Worm (Caenorhabditis elegans): ENCODE results near the gene R05G6.1.

ce11 chrIV:7501337-7501736 is 31.1 kb upstream of the R05G6.1 start, which contains the start of gene F55G1.15:
- TF ChIP-seq W03F9.2 (tag; optimal IDR thresholded peaks at IDR 0.05) (no peak), him-1 (tag; optimal IDR thresholded peaks at IDR 0.05) (no peak)

Measured in whole organism, L4/young adult.